Worm (Caenorhabditis elegans): ENCODE results near the gene F42G4.5.

F42G4.5 gene

ce11 chrII:13096345-13096744 lies 23.1 kb downstream of the F42G4.5 start:
- TF ChIP-seq W03F9.2 (tag; optimal IDR thresholded peaks at IDR 0.05) (no peak), dao-5 (tag; optimal IDR thresholded peaks at IDR 0.05) (no peak), him-1 (tag; optimal IDR thresholded peaks at IDR 0.05) (no peak)

DNA sequence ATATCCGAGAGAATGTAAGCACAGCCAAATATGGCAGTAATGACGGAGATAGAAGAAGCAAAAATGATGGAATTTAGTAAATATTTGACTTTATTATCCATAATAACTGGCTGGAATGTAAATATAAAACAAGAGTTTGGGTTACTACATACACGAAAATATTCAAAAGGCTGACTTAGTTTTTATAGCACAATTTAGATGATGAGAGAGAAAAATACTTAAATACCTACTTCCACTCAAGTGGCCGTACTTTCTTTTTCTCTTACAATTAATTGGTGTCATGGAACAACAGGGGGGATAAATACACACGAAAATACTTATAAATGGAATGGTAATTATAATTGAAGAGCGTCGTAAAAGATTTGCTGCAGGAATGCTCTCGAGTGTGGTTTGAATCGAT lies 24.9 kb downstream of the F42G4.5 start, which contains the start of gene col-86:
col-86 (minus strand) TSS at position 101 of the 400 bp plus-strand sequence.
- no peak for TF ChIP-seq W03F9.2 (tag; optimal IDR thresholded peaks at IDR 0.05)
- no peak for TF ChIP-seq him-1 (tag; optimal IDR thresholded peaks at IDR 0.05)
- TF ChIP-seq dao-5 (tag; optimal IDR thresholded peaks at IDR 0.05): no peak

ce11 chrII:13107719-13108118 lies 34.4 kb downstream of the F42G4.5 start, which contains the start of gene pqn-32:
Gene pqn-32 (plus strand): TSS chrII:13108019.
- no peak for TF ChIP-seq him-1 (tag; optimal IDR thresholded peaks at IDR 0.05)
- no peak for TF ChIP-seq W03F9.2 (tag; optimal IDR thresholded peaks at IDR 0.05)
- TF ChIP-seq dao-5 (tag; optimal IDR thresholded peaks at IDR 0.05): no peak

DNA sequence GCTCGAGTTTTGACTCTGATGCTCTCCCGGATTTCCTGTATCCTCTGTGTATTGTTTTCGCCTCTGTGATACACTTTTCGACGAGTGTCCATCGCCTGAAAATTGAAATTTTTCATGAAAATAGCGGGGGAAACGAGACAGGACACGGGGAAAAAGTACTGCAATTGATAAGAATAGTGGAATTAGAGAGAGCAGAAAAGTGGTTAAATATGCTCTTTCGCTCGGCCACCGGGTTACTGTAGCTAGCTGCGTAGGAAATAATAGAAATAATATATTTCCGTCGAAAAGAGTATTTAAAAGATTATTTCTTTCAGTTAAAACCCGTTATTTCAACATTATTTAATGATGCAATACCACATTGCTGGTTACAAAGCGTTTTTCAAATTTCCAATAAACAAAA lies 43.4 kb downstream of the F42G4.5 start, which contains the start of gene rict-1:
rict-1 (minus strand) TSS at position 101 of the 400 bp plus-strand sequence.
- no peak for TF ChIP-seq him-1 (tag; optimal IDR thresholded peaks at IDR 0.05)
- TF ChIP-seq dao-5 (tag; optimal IDR thresholded peaks at IDR 0.05): no peak
- no peak for TF ChIP-seq W03F9.2 (tag; optimal IDR thresholded peaks at IDR 0.05)

DNA sequence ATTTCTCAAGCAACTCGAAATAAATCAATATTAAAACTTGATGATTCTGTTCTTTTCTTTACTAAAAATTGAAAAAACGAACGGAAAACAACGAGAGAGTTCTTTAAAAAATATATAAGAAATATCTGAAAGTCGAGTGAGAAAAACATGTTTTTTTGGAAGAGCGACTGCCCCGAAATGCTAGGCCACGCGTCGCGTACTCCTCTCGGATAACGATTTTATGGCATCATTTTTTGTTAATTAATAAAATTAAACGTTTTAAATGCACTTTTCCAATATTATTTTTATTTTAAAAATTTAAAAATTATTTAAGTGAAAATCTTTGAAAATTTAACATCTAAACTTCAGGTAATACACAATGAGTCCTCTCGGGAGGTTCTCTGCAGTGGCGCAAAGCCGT lies 43.9 kb downstream of the F42G4.5 start, which contains the start of gene gfm-1:
gfm-1 (plus strand) TSS at position 349 of the 400 bp plus-strand sequence.
- TF ChIP-seq W03F9.2 (tag; optimal IDR thresholded peaks at IDR 0.05) (peak; percentile 82), dao-5 (tag; optimal IDR thresholded peaks at IDR 0.05) (no peak), him-1 (tag; optimal IDR thresholded peaks at IDR 0.05) (no peak)

- TF ChIP-seq him-1 (tag; optimal IDR thresholded peaks at IDR 0.05) (no peak), W03F9.2 (tag; optimal IDR thresholded peaks at IDR 0.05) (no peak), dao-5 (tag; optimal IDR thresholded peaks at IDR 0.05) (no peak)
Observed at ce11 chrII:13122720-13123119, 49.4 kb downstream of the F42G4.5 start, which contains the start of gene bath-45. Gene bath-45 (plus strand): TSS chrII:13123020.

All from whole organism, L4/young adult.